Fruit fly (Drosophila melanogaster): ENCODE results near the gene CG11037.

DNA sequence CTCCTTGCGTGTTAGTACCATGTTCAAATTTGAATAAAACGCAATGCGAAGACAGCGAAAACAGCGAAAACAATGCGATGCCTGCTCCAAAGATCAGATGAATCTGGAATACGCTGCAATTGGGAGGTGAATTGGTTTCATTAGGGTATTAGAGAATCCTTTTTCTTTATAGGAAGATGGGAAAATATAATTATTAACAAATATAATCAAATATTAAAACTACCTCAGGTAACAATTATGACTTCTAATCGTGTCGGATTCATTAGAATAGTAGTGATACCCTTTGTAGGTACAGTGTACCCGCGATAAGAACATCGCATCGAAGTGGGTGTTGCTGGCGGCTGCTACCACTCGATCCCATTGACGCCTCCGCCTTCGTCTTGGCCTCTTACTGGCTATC lies 26.7 kb upstream of the CG11037 start:
- TF ChIP-seq psq (GFP tag; optimal IDR thresholded peaks at IDR 0.05): peak; percentile 4
- TF ChIP-seq Dfd (GFP tag; optimal IDR thresholded peaks at IDR 0.05): no peak
- no peak for TF ChIP-seq lola (GFP tag; optimal IDR thresholded peaks at IDR 0.05)
- TF ChIP-seq tai (GFP tag; optimal IDR thresholded peaks at IDR 0.05): no peak
- TF ChIP-seq OdsH (GFP tag; optimal IDR thresholded peaks at IDR 0.05): no peak
- TF ChIP-seq fru (GFP tag; optimal IDR thresholded peaks at IDR 0.05): peak; percentile 14
- TF ChIP-seq usp (GFP tag; optimal IDR thresholded peaks at IDR 0.05): no peak
- no peak for TF ChIP-seq Abd-B (GFP tag; optimal IDR thresholded peaks at IDR 0.05)
- TF ChIP-seq pan (optimal IDR thresholded peaks at IDR 0.05): no peak
- TF ChIP-seq h (GFP tag; optimal IDR thresholded peaks at IDR 0.05): peak; percentile 24
- TF ChIP-seq GATAd (GFP tag; optimal IDR thresholded peaks at IDR 0.05): no peak

Measured in whole organism, wandering third instar larva.